Fruit fly (Drosophila melanogaster): Measurements from ENCODE around the gene CG13843.

dm6 chr3R:22588756-22589155 is 20.5 kb upstream of the CG13843 start:
- TF ChIP-seq Clk (GFP tag; optimal IDR thresholded peaks at IDR 0.05) (no peak), Crg-1 (GFP tag; optimal IDR thresholded peaks at IDR 0.05) (no peak), ovo (GFP tag; optimal IDR thresholded peaks at IDR 0.05) (no peak), pad (GFP tag; optimal IDR thresholded peaks at IDR 0.05) (no peak), CG7101 (tag; optimal IDR thresholded peaks at IDR 0.05) (no peak), CG14711 (tag; optimal IDR thresholded peaks at IDR 0.05) (no peak), toe (GFP tag; optimal IDR thresholded peaks at IDR 0.05) (no peak), tj (GFP tag; optimal IDR thresholded peaks at IDR 0.05) (no peak)
